Worm (Caenorhabditis elegans): ENCODE measurements around the gene shk-1.

- TF ChIP-seq him-1 (tag; optimal IDR thresholded peaks at IDR 0.05) (no peak), dpl-1 (GFP tag; optimal IDR thresholded peaks at IDR 0.05) (no peak), pha-4 (tag; optimal IDR thresholded peaks at IDR 0.05) (no peak), cebp-1 (GFP tag; IDR thresholded peaks at IDR 0.05) (no peak), cebp-1 (tag; optimal IDR thresholded peaks at IDR 0.05) (no peak), rpc-1 (optimal IDR thresholded peaks at IDR 0.05) (no peak), rpc-1 (tag; optimal IDR thresholded peaks at IDR 0.05) (no peak), efl-1 (GFP tag; optimal IDR thresholded peaks at IDR 0.05) (no peak), D2030.7 (GFP tag; IDR thresholded peaks at IDR 0.05) (no peak), unc-130 (GFP tag; optimal IDR thresholded peaks at IDR 0.05) (no peak), Y95B8A.8 (GFP tag; IDR thresholded peaks at IDR 0.05) (no peak), madf-3 (GFP tag; IDR thresholded peaks at IDR 0.05) (no peak), hmg-1.2 (GFP tag; IDR thresholded peaks at IDR 0.05) (no peak), athp-1 (tag; optimal IDR thresholded peaks at IDR 0.05) (no peak)
These were observed 33.6 kb upstream of the shk-1 start, which contains the start of gene cutl-2 for ce11 chrII:9724464-9724863.
